Fruit fly (Drosophila melanogaster): ENCODE data around the gene SdhC.

SdhC gene

dm6 chr3R:11173169-11173506 is 36.5 kb downstream of the SdhC start:
- TF ChIP-seq CG8301 (tag; optimal IDR thresholded peaks at IDR 0.05) (no peak), Snoo (tag; optimal IDR thresholded peaks at IDR 0.05) (no peak), CG4496 (GFP tag; IDR thresholded peaks at IDR 0.05) (no peak), EcR (GFP tag; optimal IDR thresholded peaks at IDR 0.05) (no peak), CG9948 (tag; optimal IDR thresholded peaks at IDR 0.05) (no peak), D1 (tag; optimal IDR thresholded peaks at IDR 0.05) (no peak)

- TF ChIP-seq CG17806 (tag; optimal IDR thresholded peaks at IDR 0.05): no peak
- TF ChIP-seq CG15710 (tag; optimal IDR thresholded peaks at IDR 0.05): no peak
- no peak for TF ChIP-seq fd96Ca (GFP tag; IDR thresholded peaks at IDR 0.05)
- no peak for TF ChIP-seq Snoo (tag; optimal IDR thresholded peaks at IDR 0.05)
- no peak for TF ChIP-seq CG9948 (tag; optimal IDR thresholded peaks at IDR 0.05)
- no peak for TF ChIP-seq D1 (tag; optimal IDR thresholded peaks at IDR 0.05)
- TF ChIP-seq CG8301 (tag; optimal IDR thresholded peaks at IDR 0.05): no peak
- TF ChIP-seq CG10348 (GFP tag; IDR thresholded peaks at IDR 0.05): no peak
- no peak for TF ChIP-seq rn (GFP tag; IDR thresholded peaks at IDR 0.05)
- TF ChIP-seq EcR (GFP tag; optimal IDR thresholded peaks at IDR 0.05): no peak
- TF ChIP-seq CG4496 (GFP tag; IDR thresholded peaks at IDR 0.05): no peak
- no peak for TF ChIP-seq Pif1B (GFP tag; optimal IDR thresholded peaks at IDR 0.05)
- TF ChIP-seq CG14655 (GFP tag; optimal IDR thresholded peaks at IDR 0.05): no peak
- TF ChIP-seq Pif1A (GFP tag; optimal IDR thresholded peaks at IDR 0.05): no peak
- no peak for TF ChIP-seq CG32121 (GFP tag; IDR thresholded peaks at IDR 0.05)
- TF ChIP-seq CG8159 (tag; optimal IDR thresholded peaks at IDR 0.05): no peak
- no peak for TF ChIP-seq CG12605 (GFP tag; IDR thresholded peaks at IDR 0.05)
- TF ChIP-seq CG13204 (GFP tag; optimal IDR thresholded peaks at IDR 0.05): no peak
These were observed 37.0 kb downstream of the SdhC start, which contains the start of gene Ugt35A1 for dm6 chr3R:11172460-11173168. TSS of gene Ugt35A1 (minus strand) at chr3R:11172664.

DNA sequence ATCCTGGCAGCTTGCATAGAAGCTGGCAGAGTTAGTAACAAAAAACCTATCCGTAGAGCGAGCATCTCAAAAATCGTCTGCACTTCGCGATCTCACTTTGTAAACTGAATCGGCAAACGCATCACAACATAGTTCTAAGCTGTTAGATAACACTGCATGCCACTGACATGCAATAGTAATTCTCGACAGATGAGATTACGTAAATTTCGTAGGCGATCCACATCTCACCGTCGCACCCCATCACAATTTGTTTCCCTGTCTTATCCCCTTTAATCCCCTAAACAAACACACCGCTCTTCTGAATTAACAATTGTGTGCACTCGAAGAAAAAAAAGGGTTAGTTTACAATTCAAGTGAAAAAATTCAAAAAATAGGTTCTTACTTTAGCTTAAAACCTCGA is 39.5 kb downstream of the SdhC start, which contains the start of gene Ugt35B1:
Ugt35B1 (minus strand) TSS at position 101 of the 400 bp plus-strand sequence.
- no peak for TF ChIP-seq fd96Ca (GFP tag; IDR thresholded peaks at IDR 0.05)
- TF ChIP-seq Pif1B (GFP tag; optimal IDR thresholded peaks at IDR 0.05): no peak
- no peak for TF ChIP-seq CG15710 (tag; optimal IDR thresholded peaks at IDR 0.05)
- TF ChIP-seq Pif1A (GFP tag; optimal IDR thresholded peaks at IDR 0.05): no peak
- no peak for TF ChIP-seq CG10348 (GFP tag; IDR thresholded peaks at IDR 0.05)
- no peak for TF ChIP-seq CG4496 (GFP tag; IDR thresholded peaks at IDR 0.05)

- TF ChIP-seq fd96Ca (GFP tag; IDR thresholded peaks at IDR 0.05) (no peak), CG13204 (GFP tag; optimal IDR thresholded peaks at IDR 0.05) (no peak), Pif1B (GFP tag; optimal IDR thresholded peaks at IDR 0.05) (no peak), D1 (tag; optimal IDR thresholded peaks at IDR 0.05) (no peak), Pif1A (GFP tag; optimal IDR thresholded peaks at IDR 0.05) (no peak)
These were observed 41.7 kb downstream of the SdhC start, which contains the start of gene Ugt35E2 for dm6 chr3R:11167931-11168465. TSS of gene Ugt35E2 (minus strand) at chr3R:11167981.

dm6 chr3R:11165974-11166373 is 43.7 kb downstream of the SdhC start, which contains the start of gene Ugt35E1:
TSS of gene Ugt35E1 (minus strand) at chr3R:11166074.
- no peak for TF ChIP-seq rn (GFP tag; IDR thresholded peaks at IDR 0.05)
- TF ChIP-seq Pif1B (GFP tag; optimal IDR thresholded peaks at IDR 0.05): no peak
- TF ChIP-seq CG8301 (tag; optimal IDR thresholded peaks at IDR 0.05): no peak
- no peak for TF ChIP-seq CG15710 (tag; optimal IDR thresholded peaks at IDR 0.05)
- no peak for TF ChIP-seq EcR (GFP tag; optimal IDR thresholded peaks at IDR 0.05)
- no peak for TF ChIP-seq CG13204 (GFP tag; optimal IDR thresholded peaks at IDR 0.05)

DNA sequence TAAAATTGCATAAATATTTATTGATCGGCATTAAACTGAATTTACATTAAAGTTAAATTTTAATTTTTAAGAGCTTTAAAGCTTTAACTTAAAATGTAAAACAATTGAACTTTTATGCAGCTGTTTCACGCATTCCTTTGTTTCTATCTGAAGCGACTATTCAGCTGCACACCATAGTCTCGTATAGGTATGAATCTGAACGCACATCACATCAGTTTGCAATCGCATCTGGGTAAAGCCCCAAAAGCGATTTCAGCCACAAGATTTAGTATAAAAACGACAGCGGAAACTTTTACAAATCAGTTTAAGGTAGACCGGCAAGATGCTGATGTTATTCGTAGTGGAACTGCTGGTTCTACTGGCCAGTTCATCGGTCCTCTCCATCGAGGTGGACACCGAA is 48.7 kb downstream of the SdhC start, which contains the start of gene CG4757:
CG4757 (plus strand) TSS at position 301 of the 400 bp plus-strand sequence.
- TF ChIP-seq EcR (GFP tag; optimal IDR thresholded peaks at IDR 0.05): no peak
- no peak for TF ChIP-seq fd96Ca (GFP tag; IDR thresholded peaks at IDR 0.05)
- no peak for TF ChIP-seq CG8301 (tag; optimal IDR thresholded peaks at IDR 0.05)
- no peak for TF ChIP-seq D1 (tag; optimal IDR thresholded peaks at IDR 0.05)
- TF ChIP-seq CG32121 (GFP tag; IDR thresholded peaks at IDR 0.05): no peak
- TF ChIP-seq Pif1A (GFP tag; optimal IDR thresholded peaks at IDR 0.05): no peak
- TF ChIP-seq rn (GFP tag; IDR thresholded peaks at IDR 0.05): no peak
- TF ChIP-seq CG4496 (GFP tag; IDR thresholded peaks at IDR 0.05): no peak
- no peak for TF ChIP-seq CG8159 (tag; optimal IDR thresholded peaks at IDR 0.05)
- TF ChIP-seq Snoo (tag; optimal IDR thresholded peaks at IDR 0.05): no peak
